Fruit fly (Drosophila melanogaster): ENCODE measurements around the gene Tom20.

dm6 chr3L:19978088-19978487 is 22.4 kb upstream of the Tom20 start:
- no peak for TF ChIP-seq h (optimal IDR thresholded peaks at IDR 0.05)
- no peak for TF ChIP-seq Sin3A (optimal IDR thresholded peaks at IDR 0.05)
- no peak for TF ChIP-seq ttk (optimal IDR thresholded peaks at IDR 0.05)

Data from Kc167 (cell line).